Fruit fly (Drosophila melanogaster) Kc167 (cell line): Measurements from ENCODE around the gene CG5928.

ENCODE experiments used
- Myc ChIP-seq: fragments of >200 bp; optimal IDR thresholded peaks from 2 replicates; lab custom pipeline; 2017; ENCODE audit warnings: missing external identifiers
- Sin3A ChIP-seq: fragments of >200 bp; optimal IDR thresholded peaks from 2 replicates; lab custom pipeline; 2018; ENCODE audit warnings: missing external identifiers
- h ChIP-seq: fragments of >200 bp; optimal IDR thresholded peaks from 3 replicates; lab custom pipeline; 2018; ENCODE audit warnings: missing external identifiers
- insv ChIP-seq: fragments of >200 bp; optimal IDR thresholded peaks from 3 replicates; lab custom pipeline; 2018; ENCODE audit warnings: missing external identifiers
- psq ChIP-seq: fragments of >200 bp; optimal IDR thresholded peaks from 2 replicates; lab custom pipeline; 2017; ENCODE audit warnings: missing external identifiers
- ttk ChIP-seq: sonication (Bioruptor generic); optimal IDR thresholded peaks from 2 replicates; lab custom pipeline; 2017; ENCODE audit warnings: missing external identifiers

Gene CG5928

DNA sequence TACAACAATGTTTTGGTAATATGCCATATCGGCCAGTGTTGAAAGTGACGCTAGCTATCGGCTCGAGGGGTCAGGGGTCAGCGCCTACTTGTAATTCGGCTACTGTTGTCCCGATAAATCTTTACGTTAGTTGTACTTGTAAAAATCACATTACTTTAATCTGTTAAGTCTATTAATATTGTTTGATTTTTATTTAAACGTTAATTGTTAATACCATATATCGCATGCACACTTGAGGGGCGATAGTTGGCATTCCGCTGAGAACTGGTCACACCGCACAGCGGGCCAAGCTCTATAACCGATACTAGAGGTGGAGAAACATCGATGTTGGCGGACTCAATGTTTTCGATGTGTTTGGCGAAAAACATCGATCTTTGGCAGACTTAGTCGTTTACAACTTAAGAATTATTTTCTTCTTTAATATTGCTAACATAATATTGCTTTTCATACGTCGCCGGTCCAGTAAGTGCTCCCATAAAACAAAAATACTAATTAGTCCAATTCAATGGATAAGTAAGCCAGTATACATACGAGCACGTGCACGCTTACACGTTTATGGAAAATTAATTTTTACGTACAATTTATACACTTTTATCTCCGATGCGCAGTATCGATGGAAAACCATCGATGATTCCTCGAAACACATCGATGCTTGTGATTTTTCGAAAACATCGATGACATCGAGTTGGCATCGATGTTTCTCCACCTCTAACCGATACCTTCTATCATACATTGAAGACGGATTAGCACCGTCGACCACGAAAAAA lies 30.4 kb upstream of the CG5928 start, which contains the start of the genes rux and MCTS1:
Gene rux, minus strand, starts transcription at position 621 of the 767 bp plus-strand sequence.
Gene MCTS1, plus strand, starts transcription at position 713 of the 767 bp plus-strand sequence.
- TF ChIP-seq Myc (no peak), psq (lab: Kevin White, UChicago) (no peak), ttk (no peak), Sin3A (no peak), h (lab: Kevin White, UChicago) (no peak), insv (lab: Kevin White, UChicago) (no peak)

dm6 chrX:6039431-6040016 lies 28.2 kb upstream of the CG5928 start, which contains the start of gene CG5937:
TSS of gene CG5937 (plus strand) at chrX:6040005.
- TF ChIP-seq Sin3A (no peak), insv (lab: Kevin White, UChicago) (no peak), psq (lab: Kevin White, UChicago) (no peak), ttk (no peak), h (lab: Kevin White, UChicago) (no peak), Myc (no peak)

DNA sequence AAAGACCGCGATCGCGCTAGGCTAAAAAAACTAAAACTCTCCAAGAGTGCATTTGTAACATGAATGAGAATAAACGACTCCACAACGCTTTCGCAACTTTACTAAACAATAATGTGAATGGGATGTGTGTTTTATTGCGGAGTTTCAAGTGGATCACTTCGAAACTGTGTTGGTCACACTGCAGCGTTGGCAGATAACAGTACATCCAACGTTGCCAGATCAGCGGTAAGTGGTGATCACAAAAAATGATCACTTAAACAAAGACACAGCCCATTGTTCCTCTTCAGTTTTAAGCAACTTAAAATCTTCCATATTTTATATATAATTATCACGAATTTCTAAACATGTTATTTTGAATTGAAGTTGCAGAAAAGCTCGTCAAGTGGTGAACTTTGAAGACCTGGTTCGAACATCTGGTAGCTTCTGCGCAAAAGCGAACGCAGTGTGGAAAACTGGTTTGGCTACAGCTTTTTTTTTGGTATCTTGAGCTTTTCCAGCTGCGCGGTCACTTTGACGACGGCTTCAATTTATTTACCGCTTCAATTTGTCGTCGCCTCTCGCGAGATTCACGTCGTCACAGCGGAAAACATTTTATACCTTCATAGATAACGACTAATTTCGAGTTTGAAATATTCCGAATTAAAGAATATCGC lies 17.4 kb upstream of the CG5928 start, which contains the start of gene CG5921:
Gene CG5921, plus strand, starts transcription at position 547 of the 653 bp plus-strand sequence.
- no peak for TF ChIP-seq Myc

dm6 chrX:6050935-6051656 lies 16.7 kb upstream of the CG5928 start:
- TF ChIP-seq Sin3A (no peak), psq (lab: Kevin White, UChicago) (no peak), insv (lab: Kevin White, UChicago) (no peak), Myc (no peak), ttk (no peak), h (lab: Kevin White, UChicago) (no peak)

DNA sequence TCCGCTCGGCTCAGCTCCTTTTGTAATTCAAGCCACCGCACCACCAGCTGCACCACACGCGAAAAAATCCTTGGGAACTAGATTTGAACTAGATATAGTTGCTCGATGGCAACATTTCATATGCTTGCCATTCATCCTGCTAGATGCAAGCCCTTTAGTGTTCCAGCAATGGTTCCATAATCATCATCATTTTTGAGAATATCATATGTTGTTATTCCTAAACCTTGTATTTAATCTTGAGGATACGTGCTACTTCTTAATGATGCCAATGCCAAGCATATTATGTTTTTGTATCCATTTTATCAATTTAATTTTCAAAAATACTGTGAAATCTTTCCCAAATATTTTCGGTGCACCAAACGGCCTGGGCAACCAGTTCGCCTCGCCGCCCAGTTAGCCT lies 14.9 kb upstream of the CG5928 start:
- TF ChIP-seq ttk (no peak), Sin3A (no peak), Myc (no peak), h (lab: Kevin White, UChicago) (no peak), insv (lab: Kevin White, UChicago) (no peak), psq (lab: Kevin White, UChicago) (no peak)

DNA sequence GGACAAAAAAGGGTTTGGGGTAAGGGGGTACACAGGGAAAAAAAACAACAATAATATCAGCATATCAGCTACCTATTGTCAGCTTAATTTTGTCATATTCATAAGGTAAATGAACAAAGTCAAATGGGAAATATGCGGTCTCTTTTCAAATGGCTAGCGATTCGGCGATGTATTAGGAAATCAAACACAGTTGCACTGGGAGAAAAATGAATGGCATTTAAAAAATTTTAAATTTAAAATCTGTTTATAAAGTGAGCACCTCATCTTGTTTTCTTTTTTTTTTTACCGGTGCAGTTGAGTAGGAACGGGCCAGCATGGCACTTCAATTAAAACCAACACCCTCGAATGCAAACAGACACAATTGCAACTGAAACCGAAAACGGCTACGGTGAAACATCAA lies 13.7 kb upstream of the CG5928 start:
- TF ChIP-seq Myc (no peak), Sin3A (no peak), h (lab: Kevin White, UChicago) (no peak), ttk (no peak), psq (lab: Kevin White, UChicago) (no peak), insv (lab: Kevin White, UChicago) (no peak)

- TF ChIP-seq Sin3A (no peak), psq (lab: Kevin White, UChicago) (no peak), h (lab: Kevin White, UChicago) (no peak), ttk (no peak), insv (lab: Kevin White, UChicago) (no peak), Myc (no peak)
Observed at dm6 chrX:6059135-6059824, 8.5 kb upstream of the CG5928 start.

DNA sequence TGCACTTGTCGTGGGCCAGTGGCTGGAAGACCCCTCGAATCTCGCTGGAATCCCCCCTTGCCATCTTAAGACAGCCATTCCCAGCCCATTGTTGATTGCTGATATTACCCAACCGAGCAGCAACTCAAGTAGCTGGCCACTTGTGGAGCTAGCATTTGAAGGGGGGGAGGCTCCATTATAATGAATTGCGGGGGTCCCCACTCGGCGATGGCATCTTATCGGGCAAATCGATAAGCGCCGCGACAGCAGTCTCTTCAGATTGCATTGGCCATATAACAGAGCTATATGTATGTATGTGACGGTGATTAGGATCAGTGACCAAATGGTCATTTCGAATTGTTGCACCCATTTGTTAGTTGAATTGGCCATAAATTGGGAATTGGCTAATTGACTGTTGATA lies 5.6 kb upstream of the CG5928 start:
- TF ChIP-seq Sin3A: no peak
- TF ChIP-seq psq (lab: Kevin White, UChicago): no peak
- TF ChIP-seq insv (lab: Kevin White, UChicago): no peak
- no peak for TF ChIP-seq h (lab: Kevin White, UChicago)
- TF ChIP-seq Myc: no peak
- no peak for TF ChIP-seq ttk

- no peak for TF ChIP-seq insv (lab: Kevin White, UChicago)
Observed at dm6 chrX:6064508-6064907, 3.2 kb upstream of the CG5928 start.

dm6 chrX:6066316-6066715 lies 1.4 kb upstream of the CG5928 start, which contains the start of gene CG43115:
TSS of gene CG43115 (minus strand) at chrX:6066416.
- TF ChIP-seq psq (lab: Kevin White, UChicago): no peak
- no peak for TF ChIP-seq Myc
- TF ChIP-seq ttk: no peak
- no peak for TF ChIP-seq insv (lab: Kevin White, UChicago)
- no peak for TF ChIP-seq h (lab: Kevin White, UChicago)
- no peak for TF ChIP-seq Sin3A

- no peak for TF ChIP-seq Myc
- no peak for TF ChIP-seq ttk
- TF ChIP-seq psq (lab: Kevin White, UChicago): no peak
- no peak for TF ChIP-seq Sin3A
- no peak for TF ChIP-seq h (lab: Kevin White, UChicago)
- TF ChIP-seq insv (lab: Kevin White, UChicago): no peak
Observed at dm6 chrX:6068714-6069113, 956 bp downstream of the CG5928 start.

DNA sequence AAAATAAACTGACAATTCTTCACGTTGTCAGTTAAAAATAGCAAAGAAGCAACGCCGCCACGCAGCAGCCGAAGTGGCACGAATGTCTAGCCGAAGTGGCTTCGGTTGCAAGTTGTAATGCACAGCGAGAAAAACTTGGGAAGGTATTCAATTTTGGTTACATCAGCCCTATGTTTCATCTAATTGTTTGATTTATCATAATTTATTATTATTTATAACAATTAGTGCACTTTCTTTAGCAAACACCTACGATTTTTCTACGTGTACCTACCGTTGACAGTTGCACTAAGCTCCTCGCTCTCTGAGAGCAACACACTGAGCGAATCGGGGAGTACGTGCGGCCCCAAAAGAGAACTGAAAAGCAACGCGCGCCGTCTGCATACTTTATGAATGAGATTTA lies 7.1 kb downstream of the CG5928 start, which contains the start of gene Tsp5D:
Gene Tsp5D, minus strand, starts transcription at position 13 of the 400 bp plus-strand sequence.
- TF ChIP-seq ttk: no peak
- no peak for TF ChIP-seq Myc
- no peak for TF ChIP-seq h (lab: Kevin White, UChicago)
- TF ChIP-seq insv (lab: Kevin White, UChicago): no peak
- no peak for TF ChIP-seq Sin3A
- TF ChIP-seq psq (lab: Kevin White, UChicago): no peak
